Fruit fly (Drosophila melanogaster) whole organism, adult: ENCODE data around the gene ddbt.

Experiments used
- CG11617 ChIP-seq: fragments of 200-800 bp; sonication (Bioruptor generic); optimal IDR thresholded peaks from 2 replicates; lab custom pipeline; 2017; ENCODE audit warnings: mild to moderate bottlenecking, missing biosample characterization, missing genetic modification reagents, missing genetic modification characterization
- CG12768 ChIP-seq: fragments of 200-800 bp; sonication (Bioruptor generic); optimal IDR thresholded peaks from 2 replicates; lab custom pipeline; 2017; ENCODE audit warnings: missing biosample characterization, missing genetic modification characterization, mild to moderate bottlenecking, moderate library complexity, missing genetic modification reagents
- CG14711 ChIP-seq: fragments of 200-800 bp; sonication (Bioruptor generic); optimal IDR thresholded peaks from 2 replicates; lab custom pipeline; 2018; ENCODE audit warnings: missing biosample characterization, mild to moderate bottlenecking, missing genetic modification characterization, moderate library complexity
- CG1620 ChIP-seq: fragments of 200-800 bp; sonication (Bioruptor generic); optimal IDR thresholded peaks from 2 replicates; lab custom pipeline; 2016; ENCODE audit warnings: missing biosample characterization, missing genetic modification characterization
- CG33017 ChIP-seq: fragments of 200-800 bp; sonication (Bioruptor generic); optimal IDR thresholded peaks from 2 replicates; lab custom pipeline; 2018; ENCODE audit warnings: missing biosample characterization, mild to moderate bottlenecking, missing genetic modification characterization, moderate library complexity
- CG7045 ChIP-seq: fragments of 200-800 bp; sonication (Bioruptor generic); optimal IDR thresholded peaks from 2 replicates; lab custom pipeline; 2017; ENCODE audit warnings: missing biosample characterization, mild to moderate bottlenecking, missing genetic modification characterization
- Clk ChIP-seq: fragments of 200-800 bp; sonication (Bioruptor generic); optimal IDR thresholded peaks from 2 replicates; lab custom pipeline; 2017; ENCODE audit warnings: missing biosample characterization, missing genetic modification characterization
- Crg-1 ChIP-seq: fragments of 200-800 bp; sonication (Bioruptor generic); optimal IDR thresholded peaks from 2 replicates; lab custom pipeline; 2016; ENCODE audit warnings: missing biosample characterization, missing genetic modification characterization
- Hr96 ChIP-seq: fragments of 200-800 bp; sonication (Bioruptor generic); optimal IDR thresholded peaks from 2 replicates; lab custom pipeline; 2016; ENCODE audit warnings: missing biosample characterization, missing genetic modification characterization
- Mnt ChIP-seq: fragments of 200-800 bp; sonication (Bioruptor generic); optimal IDR thresholded peaks from 2 replicates; lab custom pipeline; 2016; ENCODE audit warnings: missing biosample characterization, mild to moderate bottlenecking, missing genetic modification characterization
- cic ChIP-seq: fragments of 200-800 bp; sonication (Bioruptor generic); optimal IDR thresholded peaks from 2 replicates; lab custom pipeline; 2017; ENCODE audit warnings: missing biosample characterization, mild to moderate bottlenecking, missing genetic modification characterization, moderate library complexity
- cnc ChIP-seq, 2 experiments: fragments of >200 bp; optimal IDR thresholded peaks; 2 replicates each; lab custom pipeline; 2017
- kay ChIP-seq: fragments of 200-800 bp; sonication (Bioruptor generic); peaks from one replicate; lab custom pipeline; 2016; ENCODE audit warnings: missing biosample characterization, missing genetic modification characterization, borderline replicate concordance
- tj ChIP-seq: fragments of 200-800 bp; sonication (Bioruptor generic); optimal IDR thresholded peaks from 3 replicates; lab custom pipeline; 2017; ENCODE audit warnings: missing biosample characterization, mild to moderate bottlenecking, missing genetic modification characterization, moderate library complexity

dm6 chr3L:366337-366736, 49.5 kb downstream of the ddbt start, which contains the start of gene CG13884:
- TF ChIP-seq kay (GFP tag; lab: Kevin White, UChicago) (no peak), CG1620 (no peak), CG33017 (tag; lab: Kevin White, UChicago) (no peak), Clk (no peak), cnc (optimal IDR thresholded peaks at IDR 0.05; lab: Kevin White, UChicago) (no peak), cic (GFP tag; lab: Kevin White, UChicago) (no peak), Crg-1 (GFP tag; lab: Kevin White, UChicago) (no peak), CG11617 (GFP tag; lab: Kevin White, UChicago) (no peak), tj (GFP tag; lab: Kevin White, UChicago) (no peak), CG14711 (tag; lab: Kevin White, UChicago) (no peak), Hr96 (GFP tag; lab: Kevin White, UChicago) (no peak), Mnt (GFP tag; lab: Kevin White, UChicago) (no peak), CG12768 (GFP tag; lab: Kevin White, UChicago) (no peak), CG7045 (GFP tag; lab: Kevin White, UChicago) (no peak)
